Worm (Caenorhabditis elegans): ENCODE results near the gene C35A5.3.

The C35A5.3 gene

ce11 chrV:10475421-10475820 is 25.8 kb downstream of the C35A5.3 start:
- TF ChIP-seq eor-1 (tag; optimal IDR thresholded peaks at IDR 0.05) (no peak), fkh-2 (tag; optimal IDR thresholded peaks at IDR 0.05) (no peak), unc-39 (tag; optimal IDR thresholded peaks at IDR 0.05) (no peak), skn-1 (tag; optimal IDR thresholded peaks at IDR 0.05) (no peak), R02D3.7 (tag; optimal IDR thresholded peaks at IDR 0.05) (no peak), unc-62 (GFP tag; optimal IDR thresholded peaks at IDR 0.05) (no peak), lin-39 (tag; optimal IDR thresholded peaks at IDR 0.05) (no peak), mdl-1 (tag; optimal IDR thresholded peaks at IDR 0.05) (no peak)

ce11 chrV:10474040-10474439 is 27.2 kb downstream of the C35A5.3 start:
- no peak for TF ChIP-seq nhr-77 (tag; optimal IDR thresholded peaks at IDR 0.05)
- TF ChIP-seq pha-4 (tag; optimal IDR thresholded peaks at IDR 0.05), result peak; percentile 64

ce11 chrV:10472901-10473774 is 28.1 kb downstream of the C35A5.3 start:
- no peak for TF ChIP-seq unc-39 (tag; optimal IDR thresholded peaks at IDR 0.05)
- no peak for TF ChIP-seq elt-1 (tag; optimal IDR thresholded peaks at IDR 0.05)
- TF ChIP-seq ama-1 (optimal IDR thresholded peaks at IDR 0.05), result peak; percentile 85
- no peak for TF ChIP-seq nhr-23 (tag; optimal IDR thresholded peaks at IDR 0.05)
- peak; percentile 1 for TF ChIP-seq egl-5 (tag; optimal IDR thresholded peaks at IDR 0.05)

ce11 chrV:10471007-10471406 is 30.2 kb downstream of the C35A5.3 start:
- TF ChIP-seq pha-4 (tag; optimal IDR thresholded peaks at IDR 0.05) (peak; percentile 13), ama-1 (optimal IDR thresholded peaks at IDR 0.05) (peak; percentile 21), nhr-28 (tag; optimal IDR thresholded peaks at IDR 0.05) (no peak), eor-1 (tag; optimal IDR thresholded peaks at IDR 0.05) (no peak)

- TF ChIP-seq jun-1 (tag; optimal IDR thresholded peaks at IDR 0.05), result no peak
- TF ChIP-seq nhr-12 (tag; optimal IDR thresholded peaks at IDR 0.05), result no peak
- no peak for TF ChIP-seq elt-2 (tag; optimal IDR thresholded peaks at IDR 0.05)
- no peak for TF ChIP-seq nhr-76 (tag; optimal IDR thresholded peaks at IDR 0.05)
- TF ChIP-seq sea-2 (GFP tag; optimal IDR thresholded peaks at IDR 0.05), result no peak
- TF ChIP-seq nhr-237 (tag; optimal IDR thresholded peaks at IDR 0.05), result no peak
- TF ChIP-seq aly-2 (tag; optimal IDR thresholded peaks at IDR 0.05), result no peak
- no peak for TF ChIP-seq fos-1 (tag; optimal IDR thresholded peaks at IDR 0.05)
- TF ChIP-seq ceh-82 (tag; optimal IDR thresholded peaks at IDR 0.05), result no peak
- no peak for TF ChIP-seq mml-1 (tag; optimal IDR thresholded peaks at IDR 0.05)
- no peak for TF ChIP-seq fkh-10 (GFP tag; optimal IDR thresholded peaks at IDR 0.05)
- TF ChIP-seq pha-4 (tag; optimal IDR thresholded peaks at IDR 0.05), result no peak
- no peak for TF ChIP-seq daf-12 (tag; optimal IDR thresholded peaks at IDR 0.05)
- no peak for TF ChIP-seq skn-1 (tag; optimal IDR thresholded peaks at IDR 0.05)
- no peak for TF ChIP-seq egl-5 (tag; optimal IDR thresholded peaks at IDR 0.05)
- TF ChIP-seq ceh-9 (tag; optimal IDR thresholded peaks at IDR 0.05), result no peak
- no peak for TF ChIP-seq elt-1 (tag; optimal IDR thresholded peaks at IDR 0.05)
- no peak for TF ChIP-seq pqm-1 (tag; optimal IDR thresholded peaks at IDR 0.05)
These were observed 31.4 kb downstream of the C35A5.3 start for ce11 chrV:10469845-10470244.

- no peak for TF ChIP-seq elt-3 (tag; optimal IDR thresholded peaks at IDR 0.05)
- no peak for TF ChIP-seq ztf-4 (tag; optimal IDR thresholded peaks at IDR 0.05)
- TF ChIP-seq jun-1 (tag; optimal IDR thresholded peaks at IDR 0.05), result no peak
- TF ChIP-seq ama-1 (optimal IDR thresholded peaks at IDR 0.05), result peak; percentile 61
- TF ChIP-seq ceh-28 (tag; optimal IDR thresholded peaks at IDR 0.05), result no peak
- TF ChIP-seq nhr-28 (tag; optimal IDR thresholded peaks at IDR 0.05), result no peak
These were observed 32.5 kb downstream of the C35A5.3 start for ce11 chrV:10468709-10469108.

All from whole organism, L3 larva.